Worm (Caenorhabditis elegans) whole organism, L3 larva: ENCODE data around the gene R05G6.10.

ENCODE experiments used
- elt-2 ChIP-seq: sonication (generic microtip); optimal IDR thresholded peaks from 2 replicates; lab custom pipeline; 2016; ENCODE audit warnings: missing genetic modification reagents, mild to moderate bottlenecking, missing genetic modification characterization, missing compliant biosample characterization
- elt-3 ChIP-seq, 3 experiments: fragments of 150-350 bp in 1 of 3; sonication (generic microtip) in 2 of 3; optimal IDR thresholded peaks; 2 replicates in 2 of 3; 4 replicates in 1 of 3; lab custom pipeline; 2014 to 2017; ENCODE audit warnings: missing biosample characterization in 3 of 3, missing genetic modification characterization in 3 of 3
- fos-1 ChIP-seq: fragments of 150-350 bp; optimal IDR thresholded peaks from 2 replicates; lab custom pipeline; 2014; ENCODE audit warnings: missing biosample characterization, missing genetic modification characterization
- nhr-28 ChIP-seq: fragments of 150-350 bp; optimal IDR thresholded peaks from 2 replicates; lab custom pipeline; 2014; ENCODE audit warnings: missing biosample characterization, missing genetic modification characterization

ce11 chrIV:7530226-7531070, 11.9 kb downstream of the R05G6.10 start:
- TF ChIP-seq nhr-28 (no peak), elt-3 (tag; optimal IDR thresholded peaks at IDR 0.05; lab: Kevin White, UChicago) (no peak), fos-1 (tag; lab: Kevin White, UChicago) (no peak), elt-2 (tag; lab: Kevin White, UChicago) (no peak)
